Fruit fly (Drosophila melanogaster) whole organism, embryonic: ENCODE measurements around the gene CG11356.

Source experiments
- Blimp-1 ChIP-seq: fragments of 200-800 bp; sonication (Bioruptor generic); optimal IDR thresholded peaks from 3 replicates; lab custom pipeline; 2018; ENCODE audit warnings: missing biosample characterization, missing genetic modification characterization, mild to moderate bottlenecking, moderate library complexity, missing genetic modification reagents
- CG10267 ChIP-seq: fragments of 200-800 bp; sonication (Bioruptor generic); optimal IDR thresholded peaks from 2 replicates; lab custom pipeline; 2018; ENCODE audit warnings: missing biosample characterization, mild to moderate bottlenecking, missing genetic modification characterization, moderate library complexity
- CG10321 ChIP-seq: fragments of 200-800 bp; sonication (Bioruptor generic); IDR thresholded peaks from 2 replicates; pipeline ENCODE4 v1.3.6; 2022; ENCODE audit warnings: missing biosample characterization, missing genetic modification characterization
- CG11504 ChIP-seq: fragments of 200-800 bp; sonication (Bioruptor generic); optimal IDR thresholded peaks from 3 replicates; lab custom pipeline; 2019; ENCODE audit warnings: missing biosample characterization, mild to moderate bottlenecking, missing genetic modification characterization, moderate library complexity
- CG11696 ChIP-seq: fragments of 200-800 bp; sonication (Bioruptor generic); IDR thresholded peaks from 2 replicates; pipeline ENCODE4 v1.3.6; 2022; ENCODE audit warnings: missing biosample characterization, missing genetic modification characterization
- CG12219 ChIP-seq: fragments of 200-800 bp; sonication (Bioruptor generic); optimal IDR thresholded peaks from 3 replicates; lab custom pipeline; 2018; ENCODE audit warnings: missing biosample characterization, mild to moderate bottlenecking, missing genetic modification characterization
- CG12659 ChIP-seq: fragments of 200-800 bp; sonication (Bioruptor generic); optimal IDR thresholded peaks from 3 replicates; lab custom pipeline; 2017; ENCODE audit warnings: mild to moderate bottlenecking, missing biosample characterization, missing genetic modification reagents, missing genetic modification characterization
- CG13424 ChIP-seq: fragments of 200-800 bp; sonication (Bioruptor generic); optimal IDR thresholded peaks from 2 replicates; lab custom pipeline; 2019; ENCODE audit warnings: missing biosample characterization, mild to moderate bottlenecking, missing genetic modification characterization, moderate library complexity
- CG14710 ChIP-seq: fragments of 200-800 bp; sonication (Bioruptor generic); optimal IDR thresholded peaks from 3 replicates; lab custom pipeline; 2019; ENCODE audit warnings: missing biosample characterization, mild to moderate bottlenecking, missing genetic modification characterization, moderate library complexity
- CG1602 ChIP-seq: fragments of 200-800 bp; sonication (Bioruptor generic); optimal IDR thresholded peaks from 3 replicates; lab custom pipeline; 2016; ENCODE audit warnings: missing biosample characterization, missing genetic modification characterization
- CG17328 ChIP-seq: fragments of 200-800 bp; sonication (Bioruptor generic); IDR thresholded peaks from 2 replicates; pipeline ENCODE4 v1.3.6; 2022; ENCODE audit warnings: missing biosample characterization, missing genetic modification characterization
- CG17361 ChIP-seq: fragments of 200-800 bp; sonication (Bioruptor generic); IDR thresholded peaks from 3 replicates; pipeline ENCODE4 v1.3.6; 2022; ENCODE audit warnings: missing biosample characterization, missing genetic modification characterization
- CG17829 ChIP-seq: fragments of 200-800 bp; optimal IDR thresholded peaks from 2 replicates; lab custom pipeline; 2019; ENCODE audit warnings: missing biosample characterization, mild to moderate bottlenecking, missing genetic modification characterization, moderate library complexity
- CG18619 ChIP-seq: fragments of 200-800 bp; sonication (Bioruptor generic); optimal IDR thresholded peaks from 3 replicates; lab custom pipeline; 2017; ENCODE audit warnings: missing biosample characterization, mild to moderate bottlenecking, missing genetic modification characterization
- CG2712 ChIP-seq: fragments of 200-800 bp; optimal IDR thresholded peaks from 3 replicates; lab custom pipeline; 2019; ENCODE audit warnings: missing biosample characterization, mild to moderate bottlenecking, missing genetic modification characterization, moderate library complexity
- CG2889 ChIP-seq: fragments of 200-800 bp; sonication (Bioruptor generic); IDR thresholded peaks from 3 replicates; pipeline ENCODE4 v1.3.6; 2022; ENCODE audit warnings: missing biosample characterization, missing genetic modification characterization
- CG6689 ChIP-seq: fragments of 200-800 bp; sonication (Bioruptor generic); IDR thresholded peaks from 2 replicates; pipeline ENCODE4 v1.3.6; 2022; ENCODE audit warnings: missing biosample characterization, missing genetic modification characterization
- CG7372 ChIP-seq: fragments of 200-800 bp; sonication (Bioruptor generic); IDR thresholded peaks from 2 replicates; pipeline ENCODE4 v1.3.6; 2022; ENCODE audit warnings: missing biosample characterization, missing genetic modification characterization
- CG9437 ChIP-seq: fragments of 200-800 bp; sonication (Bioruptor generic); optimal IDR thresholded peaks from 2 replicates; lab custom pipeline; 2018; ENCODE audit warnings: missing biosample characterization, mild to moderate bottlenecking, missing genetic modification characterization
- Chrac-16 ChIP-seq: fragments of 200-800 bp; sonication (Bioruptor generic); optimal IDR thresholded peaks from 3 replicates; lab custom pipeline; 2016; ENCODE audit warnings: missing biosample characterization, missing genetic modification characterization
- Dip2 ChIP-seq: fragments of 200-800 bp; sonication (Bioruptor generic); IDR thresholded peaks from 2 replicates; pipeline ENCODE4 v1.3.6; 2022; ENCODE audit warnings: missing biosample characterization, missing genetic modification characterization
- Fer2 ChIP-seq: fragments of 200-800 bp; sonication (Bioruptor generic); optimal IDR thresholded peaks from 2 replicates; lab custom pipeline; 2018; ENCODE audit warnings: missing biosample characterization, mild to moderate bottlenecking, missing genetic modification characterization, moderate library complexity
- Gug ChIP-seq: fragments of 200-800 bp; sonication (Bioruptor generic); IDR thresholded peaks from 4 replicates; pipeline ENCODE4 v1.3.6; 2022; ENCODE audit warnings: missing biosample characterization, missing genetic modification characterization
- H2.0 ChIP-seq: fragments of 200-800 bp; sonication (Bioruptor generic); IDR thresholded peaks from 2 replicates; pipeline ENCODE4 v1.3.6; 2022; ENCODE audit warnings: missing biosample characterization, missing genetic modification characterization
- HmgD ChIP-seq: fragments of 200-800 bp; sonication (Bioruptor generic); optimal IDR thresholded peaks from 3 replicates; lab custom pipeline; 2016; ENCODE audit warnings: missing biosample characterization, missing genetic modification characterization
- Hmr ChIP-seq: fragments of 200-800 bp; sonication (Bioruptor generic); optimal IDR thresholded peaks from 3 replicates; lab custom pipeline; 2017; ENCODE audit warnings: mild to moderate bottlenecking, missing biosample characterization, missing genetic modification reagents, missing genetic modification characterization
- Hr51 ChIP-seq, 2 experiments: fragments of 200-800 bp; sonication (Bioruptor generic); optimal IDR thresholded peaks; 2 replicates in 1 of 2; 3 replicates in 1 of 2; lab custom pipeline; 2016 to 2018; ENCODE audit warnings: missing biosample characterization in 2 of 2, missing genetic modification characterization in 2 of 2, mild to moderate bottlenecking in 1 of 2, moderate library complexity in 1 of 2
- NK7.1 ChIP-seq: fragments of 200-800 bp; sonication (Bioruptor generic); optimal IDR thresholded peaks from 3 replicates; lab custom pipeline; 2016; ENCODE audit warnings: missing biosample characterization, missing genetic modification characterization
- Nf-YB ChIP-seq: fragments of 200-800 bp; sonication (Bioruptor generic); optimal IDR thresholded peaks from 3 replicates; lab custom pipeline; 2019; ENCODE audit warnings: missing biosample characterization, mild to moderate bottlenecking, missing genetic modification characterization, moderate library complexity
- PHDP ChIP-seq: fragments of 200-800 bp; sonication (Bioruptor generic); optimal IDR thresholded peaks from 3 replicates; lab custom pipeline; 2018; ENCODE audit warnings: missing biosample characterization, mild to moderate bottlenecking, missing genetic modification characterization, moderate library complexity
- Ssrp ChIP-seq: fragments of 200-800 bp; sonication (Bioruptor generic); optimal IDR thresholded peaks from 2 replicates; lab custom pipeline; 2018; ENCODE audit warnings: missing biosample characterization, mild to moderate bottlenecking, missing genetic modification characterization, moderate library complexity
- Xrp1 ChIP-seq: fragments of 200-800 bp; sonication (Bioruptor generic); IDR thresholded peaks from 2 replicates; pipeline ENCODE4 v1.3.6; 2022; ENCODE audit warnings: missing biosample characterization, missing genetic modification characterization
- ash1 ChIP-seq: fragments of 200-800 bp; sonication (Bioruptor generic); optimal IDR thresholded peaks from 2 replicates; lab custom pipeline; 2018; ENCODE audit warnings: missing biosample characterization, mild to moderate bottlenecking, missing genetic modification characterization
- az2 ChIP-seq: fragments of 200-800 bp; sonication (Bioruptor generic); optimal IDR thresholded peaks from 3 replicates; lab custom pipeline; 2016; ENCODE audit warnings: missing biosample characterization, missing genetic modification characterization
- crc ChIP-seq: fragments of 200-800 bp; sonication (Bioruptor generic); optimal IDR thresholded peaks from 2 replicates; lab custom pipeline; 2016; ENCODE audit warnings: missing biosample characterization, missing genetic modification characterization
- crol ChIP-seq: fragments of 200-800 bp; sonication (Bioruptor generic); IDR thresholded peaks from 2 replicates; pipeline ENCODE4 v1.3.6; 2022; ENCODE audit warnings: missing biosample characterization, missing genetic modification characterization
- ewg ChIP-seq: fragments of 200-800 bp; sonication (Bioruptor generic); optimal IDR thresholded peaks from 3 replicates; lab custom pipeline; 2017; ENCODE audit warnings: mild to moderate bottlenecking, missing biosample characterization, missing genetic modification reagents, missing genetic modification characterization
- fd96Cb ChIP-seq: fragments of 200-800 bp; sonication (Bioruptor generic); optimal IDR thresholded peaks from 2 replicates; lab custom pipeline; 2018; ENCODE audit warnings: missing biosample characterization, mild to moderate bottlenecking, missing genetic modification characterization, moderate library complexity
- gsb-n ChIP-seq: fragments of 200-800 bp; sonication (Bioruptor generic); optimal IDR thresholded peaks from 3 replicates; lab custom pipeline; 2018; ENCODE audit warnings: missing biosample characterization, mild to moderate bottlenecking, missing genetic modification characterization
- lola ChIP-seq, 3 experiments: fragments of >200 bp in 2 of 3; fragments of 200-800 bp in 1 of 3; sonication (Bioruptor generic) in 1 of 3; optimal IDR thresholded peaks; 2 replicates each; lab custom pipeline; 2017 to 2019; ENCODE audit warnings: missing biosample characterization in 3 of 3, missing genetic modification characterization in 3 of 3, mild to moderate bottlenecking in 1 of 3, moderate library complexity in 1 of 3
- luna ChIP-seq: fragments of 200-800 bp; sonication (Bioruptor generic); optimal IDR thresholded peaks from 2 replicates; lab custom pipeline; 2016; ENCODE audit warnings: missing biosample characterization, missing genetic modification characterization
- nmo ChIP-seq: fragments of 200-800 bp; sonication (Bioruptor generic); optimal IDR thresholded peaks from 2 replicates; lab custom pipeline; 2018; ENCODE audit warnings: missing biosample characterization, mild to moderate bottlenecking, missing genetic modification characterization, moderate library complexity
- phol ChIP-seq: fragments of 200-800 bp; sonication (Bioruptor generic); optimal IDR thresholded peaks from 3 replicates; lab custom pipeline; 2018; ENCODE audit warnings: missing biosample characterization, mild to moderate bottlenecking, missing genetic modification characterization, moderate library complexity
- pita ChIP-seq: fragments of 200-800 bp; sonication (Bioruptor generic); optimal IDR thresholded peaks from 2 replicates; lab custom pipeline; 2017; ENCODE audit warnings: missing biosample characterization, mild to moderate bottlenecking, missing genetic modification characterization
- ranshi ChIP-seq: fragments of 200-800 bp; sonication (Bioruptor generic); IDR thresholded peaks from 2 replicates; pipeline ENCODE4 v1.3.6; 2022; ENCODE audit warnings: missing biosample characterization, missing genetic modification characterization
- rib ChIP-seq: fragments of 200-800 bp; sonication (Bioruptor generic); IDR thresholded peaks from 2 replicates; pipeline ENCODE4 v1.3.6; 2022; ENCODE audit warnings: missing biosample characterization, missing genetic modification characterization
- sens ChIP-seq: fragments of 200-800 bp; sonication (Bioruptor generic); peaks from one replicate; lab custom pipeline; 2016; ENCODE audit warnings: missing biosample characterization, missing genetic modification characterization
- sqz ChIP-seq: fragments of 200-800 bp; sonication (Bioruptor generic); optimal IDR thresholded peaks from 3 replicates; lab custom pipeline; 2018; ENCODE audit warnings: missing biosample characterization, mild to moderate bottlenecking, missing genetic modification characterization
- trh ChIP-seq: fragments of 200-800 bp; sonication (Bioruptor generic); optimal IDR thresholded peaks from 2 replicates; lab custom pipeline; 2016; ENCODE audit warnings: missing biosample characterization, missing genetic modification characterization
- zfh1 ChIP-seq: fragments of 200-800 bp; sonication (Bioruptor generic); IDR thresholded peaks from 3 replicates; pipeline ENCODE4 v1.3.6; 2022; ENCODE audit warnings: missing biosample characterization, missing genetic modification characterization

Gene CG11356

dm6 chrX:12090195-12090784, 13.3 kb downstream of the CG11356 start (continued):
- TF ChIP-seq CG6689 (GFP tag; lab: Robert Waterston, UW) (0 out of 2 replicates have a peak, but pooled peaks have one; percentile 21), ranshi (GFP tag; lab: Robert Waterston, UW) (no peak), Gug (no peak), CG9437 (GFP tag; lab: Kevin White, UChicago) (peak; percentile 18), lola (GFP tag; optimal IDR thresholded peaks at IDR 0.05; lab: Kevin White, UChicago) (peak in 1 of 3 experiments; percentile 54), CG2889 (GFP tag; lab: Robert Waterston, UW) (no peak), Chrac-16 (peak; percentile 22), sqz (GFP tag; lab: Kevin White, UChicago) (no peak), az2 (GFP tag; lab: Kevin White, UChicago) (no peak), H2.0 (GFP tag; lab: Robert Waterston, UW) (no peak), gsb-n (tag; lab: Kevin White, UChicago) (peak; percentile 27), Blimp-1 (GFP tag; lab: Kevin White, UChicago) (peak; percentile 36), zfh1 (GFP tag; lab: Robert Waterston, UW) (no peak), Hmr (GFP tag; lab: Kevin White, UChicago) (peak; percentile 4), nmo (GFP tag; lab: Kevin White, UChicago) (peak; percentile 25), luna (GFP tag; lab: Kevin White, UChicago) (no peak), Hr51 (GFP tag; optimal IDR thresholded peaks at IDR 0.05; lab: Kevin White, UChicago) (peak in 1 of 2 experiments; percentile 19), crc (no peak), CG11696 (GFP tag; lab: Robert Waterston, UW) (peak; percentile 81), CG2712 (peak; percentile 53), CG17361 (peak; percentile 54; the same call in 2 of the 3 replicates), CG12219 (no peak), CG17829 (tag; lab: Kevin White, UChicago) (peak; percentile 27), CG17328 (GFP tag; lab: Robert Waterston, UW) (peak; percentile 33; the same call in 1 of the 2 replicates), fd96Cb (tag; lab: Kevin White, UChicago) (peak; percentile 36), HmgD (GFP tag; lab: Kevin White, UChicago) (no peak), crol (peak; percentile 56), CG13424 (tag; lab: Kevin White, UChicago) (peak; percentile 10), NK7.1 (GFP tag; lab: Kevin White, UChicago) (no peak), Dip2 (GFP tag; lab: Robert Waterston, UW) (no peak), trh (GFP tag; lab: Kevin White, UChicago) (no peak), CG14710 (tag; lab: Kevin White, UChicago) (peak; percentile 51), rib (GFP tag; lab: Robert Waterston, UW) (no peak), Nf-YB (peak; percentile 5), Xrp1 (peak; percentile 52; the same call in 1 of the 2 replicates), CG1602 (GFP tag; lab: Kevin White, UChicago) (no peak), CG11504 (peak; percentile 50), CG12659 (GFP tag; lab: Kevin White, UChicago) (no peak), phol (tag; lab: Kevin White, UChicago) (peak; percentile 50), CG10321 (GFP tag; lab: Robert Waterston, UW) (peak; percentile 63), pita (GFP tag; lab: Kevin White, UChicago) (no peak), sens (GFP tag; lab: Kevin White, UChicago) (peak; percentile 47), Ssrp (tag; lab: Kevin White, UChicago) (peak; percentile 12), CG18619 (GFP tag; lab: Kevin White, UChicago) (no peak), ewg (GFP tag; lab: Kevin White, UChicago) (no peak), PHDP (tag; lab: Kevin White, UChicago) (peak; percentile 20), CG7372 (GFP tag; lab: Robert Waterston, UW) (no peak), CG10267 (tag; lab: Kevin White, UChicago) (peak; percentile 42), Fer2 (no peak), ash1 (GFP tag; lab: Kevin White, UChicago) (no peak)
